Fruit fly (Drosophila melanogaster): ENCODE results near the gene Gal.

The Gal gene

dm6 chr2L:5982334-5982987 is 24.2 kb downstream of the Gal start (continued):
- TF ChIP-seq Drgx (GFP tag; IDR thresholded peaks at IDR 0.05), result no peak
- no peak for TF ChIP-seq otp (GFP tag; IDR thresholded peaks at IDR 0.05)
- peak; percentile 41 for TF ChIP-seq Dek (tag; optimal IDR thresholded peaks at IDR 0.05)
- TF ChIP-seq gcm2 (GFP tag; optimal IDR thresholded peaks at IDR 0.05), result no peak
- no peak for TF ChIP-seq abd-A (tag; optimal IDR thresholded peaks at IDR 0.05)
- TF ChIP-seq CG10366 (GFP tag; IDR thresholded peaks at IDR 0.05), result no peak
- no peak for TF ChIP-seq CG8388 (GFP tag; optimal IDR thresholded peaks at IDR 0.05)
- no peak for TF ChIP-seq schlank (tag; optimal IDR thresholded peaks at IDR 0.05)
- peak; percentile 52 for TF ChIP-seq CG17829 (tag; optimal IDR thresholded peaks at IDR 0.05)
- TF ChIP-seq ac (GFP tag; optimal IDR thresholded peaks at IDR 0.05), result peak; percentile 29
- no peak for TF ChIP-seq CG2116 (GFP tag; optimal IDR thresholded peaks at IDR 0.05)
- no peak for TF ChIP-seq Atf-2 (GFP tag; optimal IDR thresholded peaks at IDR 0.05)
- TF ChIP-seq CG7928 (GFP tag; optimal IDR thresholded peaks at IDR 0.05), result peak; percentile 20
- TF ChIP-seq CG9876 (GFP tag; optimal IDR thresholded peaks at IDR 0.05), result no peak
- no peak for TF ChIP-seq fd96Cb (tag; optimal IDR thresholded peaks at IDR 0.05)
- no peak for TF ChIP-seq dm (GFP tag; optimal IDR thresholded peaks at IDR 0.05)
- no peak for TF ChIP-seq CG18764 (GFP tag; optimal IDR thresholded peaks at IDR 0.05)
- TF ChIP-seq unc-4 (GFP tag; IDR thresholded peaks at IDR 0.05; ENCODE audit: partially characterized antibody), result no peak
- no peak for TF ChIP-seq mam (GFP tag; optimal IDR thresholded peaks at IDR 0.05)
- TF ChIP-seq ind (GFP tag; optimal IDR thresholded peaks at IDR 0.05), result no peak
- no peak for TF ChIP-seq D19A (tag; optimal IDR thresholded peaks at IDR 0.05)
- no peak for TF ChIP-seq sima (GFP tag; optimal IDR thresholded peaks at IDR 0.05)
- no peak for TF ChIP-seq gem (tag; optimal IDR thresholded peaks at IDR 0.05)
- no peak for TF ChIP-seq tup (GFP tag; optimal IDR thresholded peaks at IDR 0.05)
- no peak for TF ChIP-seq ken (GFP tag; IDR thresholded peaks at IDR 0.05)
- no peak for TF ChIP-seq Poxn (GFP tag; IDR thresholded peaks at IDR 0.05)
- no peak for TF ChIP-seq B-H1 (GFP tag; IDR thresholded peaks at IDR 0.05)
- peak; percentile 8 for TF ChIP-seq sd (tag; optimal IDR thresholded peaks at IDR 0.05)
- peak; percentile 61 for TF ChIP-seq CG12769 (tag; optimal IDR thresholded peaks at IDR 0.05)
- no peak for TF ChIP-seq CG16779 (GFP tag; IDR thresholded peaks at IDR 0.05)
- no peak for TF ChIP-seq Dref (GFP tag; IDR thresholded peaks at IDR 0.05)
- peak; percentile 78 for TF ChIP-seq HmgZ (tag; optimal IDR thresholded peaks at IDR 0.05)
- TF ChIP-seq lab (GFP tag; optimal IDR thresholded peaks at IDR 0.05), result peak; percentile 39
- TF ChIP-seq CG17568 (GFP tag; optimal IDR thresholded peaks at IDR 0.05), result no peak
- TF ChIP-seq CG6272 (GFP tag; IDR thresholded peaks at IDR 0.05), result no peak

DNA sequence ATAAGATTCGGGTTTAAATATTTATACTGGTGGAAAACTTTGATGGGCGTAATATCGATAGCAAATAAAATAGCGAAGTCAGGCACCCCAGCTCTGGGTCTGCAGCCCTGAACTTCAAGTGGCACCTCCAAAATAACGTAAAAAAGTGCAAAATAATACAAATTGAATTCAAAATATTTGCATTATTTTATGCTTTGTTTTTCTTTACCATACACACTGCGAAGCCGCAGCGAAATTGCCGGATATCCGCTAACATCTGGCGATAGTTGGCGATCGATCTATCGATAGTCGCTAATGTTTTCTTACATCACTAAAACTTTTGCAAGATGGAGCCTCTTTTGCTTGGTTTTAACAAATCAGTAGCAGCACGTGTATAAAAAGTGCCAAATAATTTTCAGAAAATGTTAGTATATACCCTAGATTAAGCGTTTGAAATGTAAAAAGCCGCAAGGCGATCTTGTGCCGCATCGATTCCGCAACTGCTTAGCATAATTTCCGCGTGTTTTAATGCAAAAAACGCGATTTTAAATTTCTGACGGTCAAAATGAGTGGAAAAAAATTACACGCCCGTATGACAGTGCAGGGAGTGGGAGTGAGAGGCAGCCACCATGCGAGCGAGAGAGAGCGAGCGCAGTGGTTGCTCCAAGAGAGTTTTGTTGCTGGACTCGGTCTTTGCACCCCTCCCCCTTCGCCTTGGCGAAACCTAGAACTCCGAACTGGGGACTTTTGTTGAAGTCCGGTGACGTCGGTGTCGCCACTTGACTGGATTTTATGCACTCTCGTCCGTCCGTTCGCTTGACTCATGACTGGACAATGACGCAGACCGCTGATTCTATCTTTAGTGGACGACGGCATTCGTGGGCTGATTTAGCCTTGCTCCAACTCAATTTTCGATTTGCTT is 24.9 kb downstream of the Gal start, which contains the start of gene eIF4A:
Gene eIF4A (plus strand): TSS at position 332 of the 901 bp plus-strand sequence.
- TF ChIP-seq ato (GFP tag; IDR thresholded peaks at IDR 0.05; ENCODE audit: partially characterized antibody), result no peak
- TF ChIP-seq sisA (GFP tag; IDR thresholded peaks at IDR 0.05), result no peak
- no peak for TF ChIP-seq CG8478 (optimal IDR thresholded peaks at IDR 0.05)
- peak; percentile 38 for TF ChIP-seq CG10267 (tag; optimal IDR thresholded peaks at IDR 0.05)
- TF ChIP-seq CG18764 (GFP tag; optimal IDR thresholded peaks at IDR 0.05), result no peak
- peak; percentile 16 for TF ChIP-seq BtbVII (GFP tag; optimal IDR thresholded peaks at IDR 0.05)
- no peak for TF ChIP-seq NK7.1 (GFP tag; optimal IDR thresholded peaks at IDR 0.05)
- TF ChIP-seq CG34422 (GFP tag; IDR thresholded peaks at IDR 0.05), result no peak
- peak; percentile 89 for TF ChIP-seq cwo (GFP tag; optimal IDR thresholded peaks at IDR 0.05)
- TF ChIP-seq CG3065 (GFP tag; optimal IDR thresholded peaks at IDR 0.05), result no peak
- TF ChIP-seq maf-S (GFP tag; optimal IDR thresholded peaks at IDR 0.05), result no peak
- TF ChIP-seq CG14050 (GFP tag; IDR thresholded peaks at IDR 0.05), result no peak
- no peak for TF ChIP-seq CG11456 (GFP tag; IDR thresholded peaks at IDR 0.05)
- TF ChIP-seq CG1832 (GFP tag; optimal IDR thresholded peaks at IDR 0.05), result no peak
- TF ChIP-seq zen2 (GFP tag; IDR thresholded peaks at IDR 0.05; ENCODE audit: partially characterized antibody), result no peak
- TF ChIP-seq nom (GFP tag; optimal IDR thresholded peaks at IDR 0.05), result peak; percentile 67
- TF ChIP-seq CG16779 (GFP tag; IDR thresholded peaks at IDR 0.05), result no peak

Measured in whole organism, embryonic.